Fruit fly (Drosophila melanogaster) whole organism, embryonic: ENCODE results near the gene Sf3b1.

Experiments
- Blimp-1 ChIP-seq: fragments of 200-800 bp; sonication (Bioruptor generic); optimal IDR thresholded peaks from 3 replicates; lab custom pipeline; 2018; ENCODE audit warnings: missing biosample characterization, missing genetic modification characterization, mild to moderate bottlenecking, moderate library complexity, missing genetic modification reagents
- CG10147 ChIP-seq: fragments of 200-800 bp; sonication (Bioruptor generic); optimal IDR thresholded peaks from 2 replicates; lab custom pipeline; 2019; ENCODE audit warnings: missing biosample characterization, mild to moderate bottlenecking, missing genetic modification characterization, moderate library complexity
- CG10274 ChIP-seq: fragments of 200-800 bp; sonication (Bioruptor generic); optimal IDR thresholded peaks from 3 replicates; lab custom pipeline; 2017; ENCODE audit warnings: missing biosample characterization, mild to moderate bottlenecking, missing genetic modification characterization
- CG10462 ChIP-seq: fragments of 200-800 bp; sonication (Bioruptor generic); optimal IDR thresholded peaks from 2 replicates; lab custom pipeline; 2016; ENCODE audit warnings: missing biosample characterization, missing genetic modification characterization
- CG10654 ChIP-seq: fragments of 200-800 bp; sonication (Bioruptor generic); optimal IDR thresholded peaks from 2 replicates; lab custom pipeline; 2016; ENCODE audit warnings: missing biosample characterization, missing genetic modification characterization
- CG12219 ChIP-seq: fragments of 200-800 bp; sonication (Bioruptor generic); optimal IDR thresholded peaks from 3 replicates; lab custom pipeline; 2018; ENCODE audit warnings: missing biosample characterization, mild to moderate bottlenecking, missing genetic modification characterization
- CG12391 ChIP-seq: fragments of 200-800 bp; sonication (Bioruptor generic); optimal IDR thresholded peaks from 3 replicates; lab custom pipeline; 2018; ENCODE audit warnings: missing biosample characterization, mild to moderate bottlenecking, missing genetic modification characterization, moderate library complexity
- CG13123 ChIP-seq: fragments of 200-800 bp; sonication (Bioruptor generic); optimal IDR thresholded peaks from 2 replicates; lab custom pipeline; 2016; ENCODE audit warnings: missing biosample characterization, missing genetic modification characterization
- CG13775 ChIP-seq: fragments of 200-800 bp; sonication (Bioruptor generic); optimal IDR thresholded peaks from 3 replicates; lab custom pipeline; 2017; ENCODE audit warnings: missing biosample characterization, mild to moderate bottlenecking, missing genetic modification characterization
- CG16779 ChIP-seq: fragments of 200-800 bp; sonication (Bioruptor generic); IDR thresholded peaks from 2 replicates; pipeline ENCODE4 v1.3.6; 2022; ENCODE audit warnings: missing biosample characterization, missing genetic modification characterization
- CG17568 ChIP-seq: fragments of 200-800 bp; sonication (Bioruptor generic); optimal IDR thresholded peaks from 2 replicates; lab custom pipeline; 2018; ENCODE audit warnings: missing biosample characterization, mild to moderate bottlenecking, missing genetic modification characterization, moderate library complexity
- CG17612 ChIP-seq: fragments of 200-800 bp; sonication (Bioruptor generic); IDR thresholded peaks from 2 replicates; pipeline ENCODE4 v1.3.6; 2022; ENCODE audit warnings: missing biosample characterization, missing genetic modification characterization
- CG1832 ChIP-seq: fragments of 200-800 bp; sonication (Bioruptor generic); optimal IDR thresholded peaks from 2 replicates; lab custom pipeline; 2017; ENCODE audit warnings: missing biosample characterization, mild to moderate bottlenecking, missing genetic modification characterization, inconsistent platforms
- CG2116 ChIP-seq: fragments of 200-800 bp; sonication (Bioruptor generic); optimal IDR thresholded peaks from 3 replicates; lab custom pipeline; 2018; ENCODE audit warnings: missing biosample characterization, mild to moderate bottlenecking, missing genetic modification characterization
- CG2129 ChIP-seq: fragments of 200-800 bp; sonication (Bioruptor generic); IDR thresholded peaks from 2 replicates; pipeline ENCODE4 v1.3.6; 2022; ENCODE audit warnings: missing biosample characterization, missing genetic modification characterization; ENCODE audit not compliant: partially characterized antibody
- CG2712 ChIP-seq: fragments of 200-800 bp; optimal IDR thresholded peaks from 3 replicates; lab custom pipeline; 2019; ENCODE audit warnings: missing biosample characterization, mild to moderate bottlenecking, missing genetic modification characterization, moderate library complexity
- CG3065 ChIP-seq: fragments of 200-800 bp; sonication (Bioruptor generic); optimal IDR thresholded peaks from 2 replicates; lab custom pipeline; 2016; ENCODE audit warnings: missing biosample characterization, missing genetic modification characterization
- CG31441 ChIP-seq: fragments of 200-800 bp; sonication (Bioruptor generic); IDR thresholded peaks from 2 replicates; pipeline ENCODE4 v1.3.6; 2022; ENCODE audit warnings: missing biosample characterization, missing genetic modification characterization
- CG9215 ChIP-seq: fragments of 200-800 bp; sonication (Bioruptor generic); IDR thresholded peaks from 2 replicates; pipeline ENCODE4 v1.3.6; 2022; ENCODE audit warnings: missing biosample characterization, missing genetic modification characterization
- Deaf1 ChIP-seq: fragments of 200-800 bp; optimal IDR thresholded peaks from 3 replicates; lab custom pipeline; 2019; ENCODE audit warnings: missing biosample characterization, mild to moderate bottlenecking, missing genetic modification characterization, moderate library complexity
- Dp ChIP-seq: fragments of 200-800 bp; sonication (Bioruptor generic); optimal IDR thresholded peaks from 2 replicates; lab custom pipeline; 2018; ENCODE audit warnings: missing biosample characterization, mild to moderate bottlenecking, missing genetic modification characterization, moderate library complexity
- Jarid2 ChIP-seq: fragments of 200-800 bp; sonication (Bioruptor generic); optimal IDR thresholded peaks from 3 replicates; lab custom pipeline; 2017; ENCODE audit warnings: mild to moderate bottlenecking, missing biosample characterization, missing genetic modification reagents, missing genetic modification characterization
- Oli ChIP-seq: fragments of 200-800 bp; sonication (Bioruptor generic); optimal IDR thresholded peaks from 2 replicates; lab custom pipeline; 2018; ENCODE audit warnings: missing biosample characterization, mild to moderate bottlenecking, missing genetic modification characterization, moderate library complexity
- Ptx1 ChIP-seq: fragments of 200-800 bp; sonication (Bioruptor generic); IDR thresholded peaks from 2 replicates; pipeline ENCODE4 v1.3.6; 2022; ENCODE audit warnings: missing biosample characterization, missing genetic modification characterization
- Scr ChIP-seq: fragments of 200-800 bp; sonication (Bioruptor generic); IDR thresholded peaks from 2 replicates; pipeline ENCODE4 v1.3.6; 2022; ENCODE audit warnings: missing biosample characterization, missing genetic modification characterization; ENCODE audit not compliant: partially characterized antibody
- Sox100B ChIP-seq: fragments of 200-800 bp; sonication (Bioruptor generic); optimal IDR thresholded peaks from 3 replicates; lab custom pipeline; 2018; ENCODE audit warnings: missing biosample characterization, mild to moderate bottlenecking, missing genetic modification characterization
- Sry-δ ChIP-seq: fragments of 200-800 bp; sonication (Bioruptor generic); optimal IDR thresholded peaks from 2 replicates; lab custom pipeline; 2016; ENCODE audit warnings: missing biosample characterization, missing genetic modification characterization
- Stat92E ChIP-seq, 3 experiments: fragments of >200 bp in 2 of 3; fragments of 200-800 bp in 1 of 3; sonication (Bioruptor generic) in 1 of 3; optimal IDR thresholded peaks; 2 replicates each; lab custom pipeline; 2017 to 2019; ENCODE audit warnings: missing biosample characterization in 3 of 3, missing genetic modification characterization in 3 of 3, mild to moderate bottlenecking in 1 of 3, moderate library complexity in 1 of 3
- ash1 ChIP-seq: fragments of 200-800 bp; sonication (Bioruptor generic); optimal IDR thresholded peaks from 2 replicates; lab custom pipeline; 2018; ENCODE audit warnings: missing biosample characterization, mild to moderate bottlenecking, missing genetic modification characterization
- crp ChIP-seq, 2 experiments: fragments of 200-800 bp; sonication (Bioruptor generic); optimal IDR thresholded peaks; 2 replicates in 1 of 2; 3 replicates in 1 of 2; lab custom pipeline; 2017; ENCODE audit warnings: missing biosample characterization in 2 of 2, missing genetic modification characterization in 2 of 2, mild to moderate bottlenecking in 1 of 2, moderate library complexity in 1 of 2
- cwo ChIP-seq: fragments of 200-800 bp; sonication (Bioruptor generic); optimal IDR thresholded peaks from 3 replicates; lab custom pipeline; 2017; ENCODE audit warnings: missing biosample characterization, missing genetic modification characterization, mild to moderate bottlenecking, moderate library complexity, missing genetic modification reagents
- dm ChIP-seq: fragments of 200-800 bp; sonication (Bioruptor generic); optimal IDR thresholded peaks from 3 replicates; lab custom pipeline; 2016; ENCODE audit warnings: missing biosample characterization, missing genetic modification characterization
- ewg ChIP-seq: fragments of 200-800 bp; sonication (Bioruptor generic); optimal IDR thresholded peaks from 3 replicates; lab custom pipeline; 2017; ENCODE audit warnings: mild to moderate bottlenecking, missing biosample characterization, missing genetic modification reagents, missing genetic modification characterization
- eyg ChIP-seq: fragments of 200-800 bp; sonication (Bioruptor generic); optimal IDR thresholded peaks from 3 replicates; lab custom pipeline; 2016; ENCODE audit warnings: missing biosample characterization, missing genetic modification characterization
- grau ChIP-seq: fragments of 200-800 bp; optimal IDR thresholded peaks from 3 replicates; lab custom pipeline; 2019; ENCODE audit warnings: missing biosample characterization, mild to moderate bottlenecking, missing genetic modification characterization, moderate library complexity
- grn ChIP-seq: fragments of 200-800 bp; sonication (Bioruptor generic); optimal IDR thresholded peaks from 3 replicates; lab custom pipeline; 2017; ENCODE audit warnings: missing biosample characterization, missing genetic modification characterization
- jing ChIP-seq: fragments of 200-800 bp; sonication (Bioruptor generic); optimal IDR thresholded peaks from 2 replicates; lab custom pipeline; 2018; ENCODE audit warnings: missing biosample characterization, mild to moderate bottlenecking, missing genetic modification characterization
- lmd ChIP-seq: fragments of 200-800 bp; sonication (Bioruptor generic); IDR thresholded peaks from 2 replicates; pipeline ENCODE4 v1.3.6; 2022; ENCODE audit warnings: missing biosample characterization, missing genetic modification characterization
- mam ChIP-seq: fragments of 200-800 bp; sonication (Bioruptor generic); optimal IDR thresholded peaks from 3 replicates; lab custom pipeline; 2016; ENCODE audit warnings: missing biosample characterization, missing genetic modification characterization
- mld ChIP-seq: fragments of 200-800 bp; sonication (Bioruptor generic); IDR thresholded peaks from 3 replicates; pipeline ENCODE4 v1.3.6; 2022; ENCODE audit warnings: missing biosample characterization, missing genetic modification characterization; ENCODE audit not compliant: partially characterized antibody
- p53 ChIP-seq: fragments of 200-800 bp; sonication (Bioruptor generic); optimal IDR thresholded peaks from 2 replicates; lab custom pipeline; 2016; ENCODE audit warnings: missing biosample characterization, missing genetic modification characterization
- rib ChIP-seq: fragments of 200-800 bp; sonication (Bioruptor generic); IDR thresholded peaks from 2 replicates; pipeline ENCODE4 v1.3.6; 2022; ENCODE audit warnings: missing biosample characterization, missing genetic modification characterization
- row ChIP-seq: fragments of 200-800 bp; sonication (Bioruptor generic); IDR thresholded peaks from 3 replicates; pipeline ENCODE4 v1.3.6; 2022; ENCODE audit warnings: missing biosample characterization, missing genetic modification characterization
- sens-2 ChIP-seq: fragments of 200-800 bp; sonication (Bioruptor generic); IDR thresholded peaks from 2 replicates; pipeline ENCODE4 v1.3.6; 2022; ENCODE audit warnings: missing biosample characterization, missing genetic modification characterization
- sna ChIP-seq: fragments of 200-800 bp; sonication (Bioruptor generic); IDR thresholded peaks from 2 replicates; pipeline ENCODE4 v1.3.6; 2022; ENCODE audit warnings: missing biosample characterization, missing genetic modification characterization; ENCODE audit not compliant: partially characterized antibody
- sob ChIP-seq: fragments of 200-800 bp; sonication (Bioruptor generic); IDR thresholded peaks from 2 replicates; pipeline ENCODE4 v1.3.6; 2022; ENCODE audit warnings: missing biosample characterization, missing genetic modification characterization
- sug ChIP-seq: fragments of 200-800 bp; optimal IDR thresholded peaks from 2 replicates; lab custom pipeline; 2019; ENCODE audit warnings: missing biosample characterization, mild to moderate bottlenecking, missing genetic modification characterization, moderate library complexity
- ttk ChIP-seq: fragments of 200-800 bp; sonication (Bioruptor generic); IDR thresholded peaks from 2 replicates; pipeline ENCODE4 v2.1.2; 2022; ENCODE audit warnings: missing biosample characterization, missing genetic modification characterization
- tup ChIP-seq: fragments of 200-800 bp; sonication (Bioruptor generic); optimal IDR thresholded peaks from 2 replicates; lab custom pipeline; 2016; ENCODE audit warnings: missing biosample characterization, mild to moderate bottlenecking, missing genetic modification characterization, moderate library complexity

Gene Sf3b1

dm6 chr2L:521940-522632 lies 46.1 kb upstream of the Sf3b1 start (continued):
- TF ChIP-seq CG10654 (GFP tag; lab: Kevin White, UChicago) (peak; percentile 45), eyg (GFP tag; lab: Kevin White, UChicago) (no peak), Stat92E (GFP tag; optimal IDR thresholded peaks at IDR 0.05; lab: Kevin White, UChicago) (peak in 1 of 3 experiments; percentile 58), Jarid2 (GFP tag; lab: Kevin White, UChicago) (peak; percentile 61), rib (GFP tag; lab: Robert Waterston, UW) (no peak), ash1 (GFP tag; lab: Kevin White, UChicago) (peak; percentile 24), mam (GFP tag; lab: Kevin White, UChicago) (peak; percentile 26), Sry-δ (no peak), CG13123 (GFP tag; lab: Kevin White, UChicago) (peak; percentile 66), row (GFP tag; lab: Robert Waterston, UW) (peak; percentile 92), CG1832 (GFP tag; lab: Kevin White, UChicago) (no peak), Scr (GFP tag; lab: Robert Waterston, UW) (no peak), CG10462 (peak; percentile 73), lmd (peak; percentile 83), CG2712 (tag; lab: Kevin White, UChicago) (peak; percentile 93), sna (GFP tag; lab: Robert Waterston, UW) (no peak), Sox100B (GFP tag; lab: Kevin White, UChicago) (peak; percentile 56), CG17568 (peak; percentile 54), mld (GFP tag; lab: Robert Waterston, UW) (no peak), CG13775 (GFP tag; lab: Kevin White, UChicago) (peak; percentile 47), CG12219 (peak; percentile 65), Ptx1 (GFP tag; lab: Robert Waterston, UW) (peak; percentile 86), CG10274 (GFP tag; lab: Kevin White, UChicago) (peak; percentile 71), grau (tag; lab: Kevin White, UChicago) (peak; percentile 68), CG17612 (peak; percentile 37; the same call in 1 of the 2 replicates), CG9215 (GFP tag; lab: Robert Waterston, UW) (peak; percentile 47), cwo (GFP tag; lab: Kevin White, UChicago) (peak; percentile 75), sug (tag; lab: Kevin White, UChicago) (no peak), grn (GFP tag; lab: Kevin White, UChicago) (no peak), dm (GFP tag; lab: Kevin White, UChicago) (no peak), CG2129 (GFP tag; lab: Robert Waterston, UW) (no peak), CG2116 (GFP tag; lab: Kevin White, UChicago) (peak; percentile 36), ewg (GFP tag; lab: Kevin White, UChicago) (peak; percentile 46), Deaf1 (tag; lab: Kevin White, UChicago) (no peak), CG10147 (GFP tag; lab: Kevin White, UChicago) (peak; percentile 16), CG16779 (GFP tag; lab: Robert Waterston, UW) (no peak), tup (GFP tag; lab: Kevin White, UChicago) (peak; percentile 48), CG31441 (peak; percentile 79), jing (GFP tag; lab: Kevin White, UChicago) (peak; percentile 74), p53 (GFP tag; lab: Kevin White, UChicago) (no peak), crp (GFP tag; optimal IDR thresholded peaks at IDR 0.05; lab: Kevin White, UChicago) (no peak), sens-2 (GFP tag; lab: Robert Waterston, UW) (0 out of 2 replicates have a peak, but pooled peaks have one; percentile 25), Blimp-1 (GFP tag; lab: Kevin White, UChicago) (peak; percentile 84), CG3065 (GFP tag; lab: Kevin White, UChicago) (no peak), CG12391 (peak; percentile 84), ttk (GFP tag; lab: Robert Waterston, UW) (peak; percentile 87), Oli (tag; lab: Kevin White, UChicago) (peak; percentile 80), sob (GFP tag; lab: Robert Waterston, UW) (peak; percentile 68), Dp (GFP tag; lab: Kevin White, UChicago) (no peak)
